Worm (Caenorhabditis elegans): ENCODE results near the gene Y73C8C.3.

Y73C8C.3 gene

DNA sequence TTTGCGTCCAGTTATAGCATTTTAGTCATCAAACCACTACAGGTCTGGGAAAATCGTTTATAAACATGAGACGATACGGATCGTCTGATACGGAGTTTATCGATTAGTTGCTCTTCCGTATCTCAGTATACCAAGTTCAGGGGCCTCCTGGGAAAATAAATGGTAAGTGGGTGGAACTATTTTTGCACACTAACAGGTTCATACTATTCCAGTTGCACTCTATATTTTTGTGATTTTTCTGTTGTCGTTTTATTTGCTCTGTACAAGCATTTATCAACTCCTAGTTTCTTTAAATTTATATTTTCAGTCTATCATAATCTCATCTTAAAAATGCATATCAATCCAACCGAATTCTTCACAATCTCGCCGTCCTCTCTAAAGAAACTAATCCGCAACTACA lies at the start of gene Y73C8C.3:
Y73C8C.3 (plus strand) TSS at position 301 of the 400 bp plus-strand sequence.
- TF ChIP-seq zag-1 (tag; optimal IDR thresholded peaks at IDR 0.05) = no peak
- TF ChIP-seq swsn-7 (tag; optimal IDR thresholded peaks at IDR 0.05) = no peak
- TF ChIP-seq unc-98 (GFP tag; IDR thresholded peaks at IDR 0.05) = no peak
- TF ChIP-seq nhr-90 (tag; optimal IDR thresholded peaks at IDR 0.05; ENCODE audit: poor library complexity) = no peak
- TF ChIP-seq aly-2 (tag; optimal IDR thresholded peaks at IDR 0.05) = no peak
- TF ChIP-seq egl-13 (tag; optimal IDR thresholded peaks at IDR 0.05) = no peak

DNA sequence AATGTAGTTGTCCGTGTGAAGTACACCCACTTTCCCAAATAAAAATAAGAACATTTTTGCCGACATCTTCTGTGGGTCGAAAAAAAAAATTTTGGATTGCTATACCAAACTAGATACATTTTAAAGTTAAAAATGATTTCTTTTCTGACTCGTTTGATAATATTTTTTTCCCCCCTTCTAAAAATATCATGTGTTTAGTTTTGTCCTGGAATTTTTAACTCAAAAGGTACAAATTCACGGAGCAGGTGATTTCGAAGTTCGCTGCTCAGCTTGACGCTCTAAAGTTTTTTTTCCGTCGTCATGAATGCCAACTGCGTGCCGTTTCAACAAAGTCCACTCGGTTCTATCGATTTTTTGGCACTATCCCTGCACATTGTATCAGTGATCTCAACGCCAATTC lies 49.1 kb upstream of the Y73C8C.3 start, which contains the start of gene srh-185:
srh-185 (plus strand) TSS at position 301 of the 400 bp plus-strand sequence.
- TF ChIP-seq lin-13 (GFP tag; optimal IDR thresholded peaks at IDR 0.05) (no peak), efl-1 (optimal IDR thresholded peaks at IDR 0.05) (no peak), efl-1 (GFP tag; optimal IDR thresholded peaks at IDR 0.05 in 1 of 2) (no peak), jun-1 (tag; optimal IDR thresholded peaks at IDR 0.05) (no peak), nhr-85 (tag) (no peak), skn-1 (tag; optimal IDR thresholded peaks at IDR 0.05) (no peak), fkh-10 (GFP tag; optimal IDR thresholded peaks at IDR 0.05) (no peak), rnt-1 (tag; optimal IDR thresholded peaks at IDR 0.05) (no peak), irx-1 (tag; optimal IDR thresholded peaks at IDR 0.05) (no peak), egl-13 (tag; optimal IDR thresholded peaks at IDR 0.05) (no peak), nhr-11 (tag; optimal IDR thresholded peaks at IDR 0.05) (no peak)

DNA sequence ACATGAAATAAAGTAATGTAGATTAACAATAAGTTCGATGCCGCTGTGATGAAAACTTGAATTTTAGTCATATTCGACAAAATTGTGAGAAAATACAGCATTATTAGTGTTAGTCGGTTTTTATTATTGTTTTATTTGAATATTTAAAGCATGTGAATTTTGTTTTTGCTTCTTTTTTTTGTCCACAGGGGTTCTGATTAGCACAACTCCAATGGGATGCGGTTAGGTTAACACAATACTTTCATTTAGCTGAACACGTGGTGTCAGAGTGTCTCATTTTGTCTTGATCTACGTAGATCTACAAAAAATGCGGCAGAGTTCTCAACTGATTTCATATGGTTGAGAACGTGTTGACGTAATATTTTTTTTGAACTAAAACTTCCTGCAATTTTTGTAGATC lies 46.0 kb upstream of the Y73C8C.3 start, which contains the start of gene str-40:
str-40 (minus strand) TSS at position 101 of the 400 bp plus-strand sequence.
- TF ChIP-seq ztf-4 (tag; optimal IDR thresholded peaks at IDR 0.05) (no peak), unc-130 (tag; optimal IDR thresholded peaks at IDR 0.05) (no peak), ceh-82 (tag; optimal IDR thresholded peaks at IDR 0.05) (no peak), nhr-90 (tag; optimal IDR thresholded peaks at IDR 0.05; ENCODE audit: poor library complexity) (no peak), hlh-17 (GFP tag; optimal IDR thresholded peaks at IDR 0.05; ENCODE audit: borderline replicate concordance) (no peak), F16B12.6 (tag; optimal IDR thresholded peaks at IDR 0.05) (no peak)

DNA sequence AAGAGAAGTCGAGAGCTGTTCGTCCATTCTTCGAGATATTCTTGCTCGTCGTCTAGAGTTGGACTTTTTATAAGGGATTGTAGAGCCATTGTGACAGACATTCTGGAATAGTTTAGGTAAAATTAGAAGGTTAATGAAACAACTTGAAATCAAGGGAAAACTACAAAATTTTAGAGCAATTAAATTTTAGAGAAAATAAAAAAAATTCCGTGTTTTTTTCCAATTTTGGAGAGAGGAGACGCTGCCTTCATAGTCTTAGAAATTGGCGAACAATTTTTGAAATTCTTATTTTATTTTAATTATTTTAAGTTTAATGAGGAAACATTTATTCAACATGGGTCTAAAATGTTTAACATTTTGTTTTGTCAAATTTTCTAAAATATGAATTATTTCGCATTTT lies 43.5 kb upstream of the Y73C8C.3 start, which contains the start of gene C50H11.13:
C50H11.13 (minus strand) TSS at position 101 of the 400 bp plus-strand sequence.
- TF ChIP-seq ces-1 (GFP tag; optimal IDR thresholded peaks at IDR 0.05) (no peak), mdl-1 (tag; optimal IDR thresholded peaks at IDR 0.05) (no peak), blmp-1 (tag; optimal IDR thresholded peaks at IDR 0.05) (no peak), dsc-1 (tag; optimal IDR thresholded peaks at IDR 0.05) (no peak), skn-1 (tag; optimal IDR thresholded peaks at IDR 0.05) (no peak), unc-30 (tag; optimal IDR thresholded peaks at IDR 0.05) (no peak), sptf-1 (tag; optimal IDR thresholded peaks at IDR 0.05) (no peak), mef-2 (tag; optimal IDR thresholded peaks at IDR 0.05) (no peak), hlh-4 (tag; optimal IDR thresholded peaks at IDR 0.05) (no peak), nhr-84 (tag; optimal IDR thresholded peaks at IDR 0.05) (no peak), unc-86 (tag; optimal IDR thresholded peaks at IDR 0.05) (no peak)

DNA sequence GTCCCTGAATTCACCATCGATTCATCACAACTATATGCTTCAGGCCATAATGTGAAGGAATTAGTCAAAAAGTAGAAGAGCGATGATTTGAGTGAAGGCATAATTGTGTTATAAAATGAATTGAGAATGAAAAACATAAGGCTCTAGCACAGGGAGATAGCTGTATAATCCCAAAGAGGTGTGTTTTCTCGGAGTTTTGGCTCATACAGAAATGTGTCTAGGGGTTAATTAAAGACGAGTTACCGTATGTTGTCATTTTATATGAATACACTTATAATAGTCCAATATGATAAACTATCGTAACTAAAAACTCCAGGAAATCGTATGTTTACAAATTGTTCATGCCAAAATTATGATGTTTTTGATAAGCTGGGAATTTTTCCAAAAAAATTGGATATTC lies 34.3 kb upstream of the Y73C8C.3 start, which contains the start of gene srt-5:
srt-5 (minus strand) TSS at position 101 of the 400 bp plus-strand sequence.
- no peak for TF ChIP-seq dsc-1 (tag; optimal IDR thresholded peaks at IDR 0.05)
- no peak for TF ChIP-seq fkh-10 (GFP tag; optimal IDR thresholded peaks at IDR 0.05)
- TF ChIP-seq mef-2 (tag; optimal IDR thresholded peaks at IDR 0.05) = no peak
- no peak for TF ChIP-seq Y116A8C.19 (tag; optimal IDR thresholded peaks at IDR 0.05; ENCODE audit: borderline replicate concordance)
- TF ChIP-seq nhr-84 (tag; optimal IDR thresholded peaks at IDR 0.05) = no peak
- TF ChIP-seq xbp-1 (tag; optimal IDR thresholded peaks at IDR 0.05) = no peak
- no peak for TF ChIP-seq C34B4.2 (tag; optimal IDR thresholded peaks at IDR 0.05)
- TF ChIP-seq unc-30 (tag; optimal IDR thresholded peaks at IDR 0.05) = no peak
- no peak for TF ChIP-seq pag-3 (tag; optimal IDR thresholded peaks at IDR 0.05; ENCODE audit: borderline replicate concordance, insufficient read depth)
- no peak for TF ChIP-seq mdl-1 (tag; optimal IDR thresholded peaks at IDR 0.05)
- TF ChIP-seq ceh-88 (GFP tag; IDR thresholded peaks at IDR 0.05) = no peak
- no peak for TF ChIP-seq elt-2 (tag; optimal IDR thresholded peaks at IDR 0.05)
- no peak for TF ChIP-seq snpc-4 (tag; optimal IDR thresholded peaks at IDR 0.05)
- no peak for TF ChIP-seq nhr-28 (tag; optimal IDR thresholded peaks at IDR 0.05)
- no peak for TF ChIP-seq ceh-8 (GFP tag; optimal IDR thresholded peaks at IDR 0.05)
- TF ChIP-seq nhr-11 (tag; optimal IDR thresholded peaks at IDR 0.05) = no peak
